Worm (Caenorhabditis elegans): ENCODE data around the gene Y39G8C.2.

Gene Y39G8C.2

ce11 chrII:14045934-14046470 is 51.4 kb downstream of the Y39G8C.2 start:
- TF ChIP-seq tab-1 (GFP tag; IDR thresholded peaks at IDR 0.05) = no peak
- no peak for TF ChIP-seq ref-1 (GFP tag; conservative IDR thresholded peaks at IDR 0.05)
- no peak for TF ChIP-seq cog-1 (tag; optimal IDR thresholded peaks at IDR 0.05)
- no peak for TF ChIP-seq flt-1 (GFP tag; IDR thresholded peaks at IDR 0.05)
- no peak for TF ChIP-seq med-1 (GFP tag; optimal IDR thresholded peaks at IDR 0.05; ENCODE audit: insufficient read depth)
- TF ChIP-seq T22C8.4 (GFP tag; IDR thresholded peaks at IDR 0.05) = no peak
- no peak for TF ChIP-seq ztf-29 (GFP tag; IDR thresholded peaks at IDR 0.05)
- TF ChIP-seq klf-2 (GFP tag; conservative IDR thresholded peaks at IDR 0.05) = no peak
- TF ChIP-seq ztf-23 (GFP tag; IDR thresholded peaks at IDR 0.05) = no peak

Data from whole organism, midembryonic.